Worm (Caenorhabditis elegans): ENCODE data around the gene ugtp-1.

Gene ugtp-1

ce11 chrIII:8765030-8765429, 14.5 kb upstream of the ugtp-1 start:
- TF ChIP-seq B0310.2 (tag; optimal IDR thresholded peaks at IDR 0.05) = no peak
- TF ChIP-seq hmbx-1 (tag; optimal IDR thresholded peaks at IDR 0.05) = no peak
- TF ChIP-seq pes-1 (GFP tag; IDR thresholded peaks at IDR 0.05) = no peak
- TF ChIP-seq flt-1 (GFP tag; IDR thresholded peaks at IDR 0.05) = no peak
- TF ChIP-seq ets-7 (tag; optimal IDR thresholded peaks at IDR 0.05) = no peak
- no peak for TF ChIP-seq hmg-4 (GFP tag; optimal IDR thresholded peaks at IDR 0.05)
- no peak for TF ChIP-seq tra-4 (tag; optimal IDR thresholded peaks at IDR 0.05)
- TF ChIP-seq tbx-37 (GFP tag; conservative IDR thresholded peaks at IDR 0.05) = no peak
- no peak for TF ChIP-seq tbx-11 (GFP tag; IDR thresholded peaks at IDR 0.05)
- no peak for TF ChIP-seq ama-1 (optimal IDR thresholded peaks at IDR 0.05)
- TF ChIP-seq F13C5.2 (tag; optimal IDR thresholded peaks at IDR 0.05) = no peak
- TF ChIP-seq ceh-13 (GFP tag; optimal IDR thresholded peaks at IDR 0.05) = no peak
- no peak for TF ChIP-seq scrt-1 (GFP tag; IDR thresholded peaks at IDR 0.05)
- TF ChIP-seq sea-1 (GFP tag; conservative IDR thresholded peaks at IDR 0.05) = no peak
- no peak for TF ChIP-seq ceh-36 (tag; optimal IDR thresholded peaks at IDR 0.05)
- no peak for TF ChIP-seq aly-1 (tag; optimal IDR thresholded peaks at IDR 0.05)

DNA sequence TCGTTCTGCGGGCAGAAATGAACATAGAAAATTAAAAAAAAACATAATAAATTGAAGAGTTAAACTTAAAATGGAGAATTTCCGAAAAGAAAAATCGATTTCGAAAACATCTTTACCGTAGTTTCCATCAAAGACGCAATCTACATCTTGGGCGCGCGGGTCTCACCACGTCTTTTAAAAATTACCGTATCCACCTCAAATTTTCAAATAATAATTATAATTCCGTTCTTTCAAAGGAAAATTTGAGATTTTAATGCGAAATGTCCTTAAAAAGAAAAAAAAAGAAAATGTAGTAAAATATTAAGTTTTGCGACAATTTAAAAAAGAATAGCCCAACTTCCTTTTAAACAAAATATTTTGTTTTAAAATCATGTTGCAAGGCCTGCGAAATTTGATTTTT, 12.6 kb upstream of the ugtp-1 start:
- no peak for TF ChIP-seq tbx-11 (GFP tag; IDR thresholded peaks at IDR 0.05)
- no peak for TF ChIP-seq scrt-1 (GFP tag; IDR thresholded peaks at IDR 0.05)
- no peak for TF ChIP-seq tra-4 (tag; optimal IDR thresholded peaks at IDR 0.05)
- no peak for TF ChIP-seq pes-1 (GFP tag; IDR thresholded peaks at IDR 0.05)
- no peak for TF ChIP-seq ceh-13 (GFP tag; optimal IDR thresholded peaks at IDR 0.05)
- no peak for TF ChIP-seq B0310.2 (tag; optimal IDR thresholded peaks at IDR 0.05)
- no peak for TF ChIP-seq hmbx-1 (tag; optimal IDR thresholded peaks at IDR 0.05)
- TF ChIP-seq hnd-1 (tag; optimal IDR thresholded peaks at IDR 0.05) = no peak

- TF ChIP-seq hmg-4 (GFP tag; optimal IDR thresholded peaks at IDR 0.05) (no peak), flt-1 (GFP tag; IDR thresholded peaks at IDR 0.05) (no peak), B0310.2 (tag; optimal IDR thresholded peaks at IDR 0.05) (no peak), ets-7 (tag; optimal IDR thresholded peaks at IDR 0.05) (no peak), tra-4 (tag; optimal IDR thresholded peaks at IDR 0.05) (no peak), tbx-37 (GFP tag; conservative IDR thresholded peaks at IDR 0.05) (no peak), hmbx-1 (tag; optimal IDR thresholded peaks at IDR 0.05) (no peak), sea-1 (GFP tag; conservative IDR thresholded peaks at IDR 0.05) (no peak), ama-1 (optimal IDR thresholded peaks at IDR 0.05) (no peak), scrt-1 (GFP tag; IDR thresholded peaks at IDR 0.05) (no peak), tbx-11 (GFP tag; IDR thresholded peaks at IDR 0.05) (no peak), aly-1 (tag; optimal IDR thresholded peaks at IDR 0.05) (no peak), pes-1 (GFP tag; IDR thresholded peaks at IDR 0.05) (no peak), F13C5.2 (tag; optimal IDR thresholded peaks at IDR 0.05) (no peak), ceh-36 (tag; optimal IDR thresholded peaks at IDR 0.05) (no peak), hnd-1 (tag; optimal IDR thresholded peaks at IDR 0.05) (no peak), ceh-13 (GFP tag; optimal IDR thresholded peaks at IDR 0.05) (no peak)
These were observed 11.5 kb upstream of the ugtp-1 start for ce11 chrIII:8762016-8762415.

DNA sequence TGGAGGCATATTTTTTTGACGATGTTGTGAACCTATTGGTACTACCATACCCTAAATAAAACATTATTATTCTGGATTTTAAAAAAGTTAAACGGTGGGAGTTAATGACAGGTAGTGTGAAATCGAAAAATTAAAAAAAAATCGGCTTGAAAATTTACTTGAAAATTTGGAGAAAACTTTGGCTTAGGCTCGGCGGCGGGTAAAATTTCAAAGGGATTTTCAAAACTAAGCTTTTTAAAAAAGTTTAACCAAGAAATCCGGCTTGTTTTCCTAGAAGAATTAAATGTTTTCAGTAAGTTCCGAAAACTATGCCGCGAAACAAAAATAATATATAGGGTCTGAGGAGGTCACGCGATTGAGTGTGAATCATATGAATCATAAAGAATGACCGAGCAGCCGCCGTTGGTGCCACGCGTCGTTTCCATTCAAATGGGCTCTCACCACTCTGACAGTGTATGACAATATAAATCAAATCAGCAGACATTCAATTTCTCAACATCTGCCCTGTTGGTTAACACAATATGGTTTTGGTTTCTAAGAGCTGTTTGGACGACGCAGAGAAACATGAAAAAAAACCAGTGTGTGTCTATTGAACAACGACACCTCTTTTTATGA, 10.6 kb upstream of the ugtp-1 start, which contains the start of gene aak-1:
aak-1 (minus strand) TSS at position 51 of the 615 bp plus-strand sequence.
- TF ChIP-seq ets-7 (tag; optimal IDR thresholded peaks at IDR 0.05) = no peak
- TF ChIP-seq hnd-1 (tag; optimal IDR thresholded peaks at IDR 0.05) = no peak
- no peak for TF ChIP-seq hmbx-1 (tag; optimal IDR thresholded peaks at IDR 0.05)
- no peak for TF ChIP-seq scrt-1 (GFP tag; IDR thresholded peaks at IDR 0.05)
- no peak for TF ChIP-seq pes-1 (GFP tag; IDR thresholded peaks at IDR 0.05)
- TF ChIP-seq B0310.2 (tag; optimal IDR thresholded peaks at IDR 0.05) = no peak
- no peak for TF ChIP-seq ama-1 (optimal IDR thresholded peaks at IDR 0.05)
- no peak for TF ChIP-seq ceh-13 (GFP tag; optimal IDR thresholded peaks at IDR 0.05)
- TF ChIP-seq ceh-36 (tag; optimal IDR thresholded peaks at IDR 0.05) = no peak
- TF ChIP-seq tbx-11 (GFP tag; IDR thresholded peaks at IDR 0.05) = no peak

DNA sequence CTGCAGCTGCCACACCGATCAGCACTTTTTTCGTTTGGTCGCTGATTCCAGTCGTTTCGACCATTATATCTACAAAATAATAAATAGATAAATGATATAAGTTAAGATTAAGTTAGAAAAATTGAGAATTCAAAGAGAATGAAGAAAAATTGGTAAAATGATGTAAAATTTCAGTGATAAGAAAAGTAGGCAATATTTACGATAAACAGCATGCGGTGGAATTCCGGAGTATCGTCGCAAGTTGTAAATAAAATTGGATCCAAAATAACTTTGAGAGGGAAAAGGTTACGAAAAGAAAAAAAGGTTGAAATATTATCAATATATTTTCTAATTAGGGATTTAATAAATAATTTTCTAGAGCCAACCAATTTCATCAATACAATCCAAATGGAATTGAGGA, 4.2 kb upstream of the ugtp-1 start, which contains the start of gene tomm-70:
tomm-70 (minus strand) TSS at position 69 of the 400 bp plus-strand sequence.
- TF ChIP-seq tbx-11 (GFP tag; IDR thresholded peaks at IDR 0.05) = no peak
- no peak for TF ChIP-seq tbx-37 (GFP tag; conservative IDR thresholded peaks at IDR 0.05)
- TF ChIP-seq aly-1 (tag; optimal IDR thresholded peaks at IDR 0.05) = no peak
- TF ChIP-seq ama-1 (optimal IDR thresholded peaks at IDR 0.05) = no peak
- no peak for TF ChIP-seq scrt-1 (GFP tag; IDR thresholded peaks at IDR 0.05)

DNA sequence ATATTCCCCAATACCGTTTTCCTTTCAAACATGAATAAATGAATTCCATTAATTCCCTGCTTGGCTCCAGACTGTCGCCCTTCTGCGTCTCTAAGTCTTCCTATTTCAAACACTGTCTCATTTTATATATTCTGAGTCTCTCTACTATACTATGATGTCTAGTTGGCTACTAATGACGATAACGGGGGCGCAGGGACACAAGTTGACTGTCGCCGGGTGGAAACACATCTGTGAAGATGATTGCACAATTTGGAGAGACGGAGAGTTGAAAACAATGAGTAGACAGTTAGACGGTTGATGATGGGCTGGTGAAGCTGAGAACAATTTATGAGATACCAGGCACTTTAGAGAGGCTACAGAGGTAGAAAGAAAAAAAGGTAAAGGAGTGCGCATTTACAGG, 1.0 kb downstream of the ugtp-1 start, which contains the start of gene sma-2:
sma-2 (plus strand) TSS at position 194 of the 400 bp plus-strand sequence.
- TF ChIP-seq ceh-36 (tag; optimal IDR thresholded peaks at IDR 0.05) (no peak), F13C5.2 (tag; optimal IDR thresholded peaks at IDR 0.05) (no peak), ets-7 (tag; optimal IDR thresholded peaks at IDR 0.05) (no peak), aly-1 (tag; optimal IDR thresholded peaks at IDR 0.05) (no peak), hnd-1 (tag; optimal IDR thresholded peaks at IDR 0.05) (no peak), hmbx-1 (tag; optimal IDR thresholded peaks at IDR 0.05) (no peak), ama-1 (optimal IDR thresholded peaks at IDR 0.05) (no peak), pes-1 (GFP tag; IDR thresholded peaks at IDR 0.05) (no peak), scrt-1 (GFP tag; IDR thresholded peaks at IDR 0.05) (no peak), flt-1 (GFP tag; IDR thresholded peaks at IDR 0.05) (no peak), sea-1 (GFP tag; conservative IDR thresholded peaks at IDR 0.05) (no peak), hmg-4 (GFP tag; optimal IDR thresholded peaks at IDR 0.05) (no peak), tra-4 (tag; optimal IDR thresholded peaks at IDR 0.05) (no peak), ceh-13 (GFP tag; optimal IDR thresholded peaks at IDR 0.05) (no peak), tbx-11 (GFP tag; IDR thresholded peaks at IDR 0.05) (no peak), tbx-37 (GFP tag; conservative IDR thresholded peaks at IDR 0.05) (no peak), B0310.2 (tag; optimal IDR thresholded peaks at IDR 0.05) (no peak)

- TF ChIP-seq tbx-37 (GFP tag; conservative IDR thresholded peaks at IDR 0.05) = no peak
- TF ChIP-seq F13C5.2 (tag; optimal IDR thresholded peaks at IDR 0.05) = no peak
- TF ChIP-seq hmg-4 (GFP tag; optimal IDR thresholded peaks at IDR 0.05) = no peak
- TF ChIP-seq ceh-13 (GFP tag; optimal IDR thresholded peaks at IDR 0.05) = no peak
- TF ChIP-seq ceh-36 (tag; optimal IDR thresholded peaks at IDR 0.05) = no peak
- TF ChIP-seq tbx-11 (GFP tag; IDR thresholded peaks at IDR 0.05) = no peak
- TF ChIP-seq pes-1 (GFP tag; IDR thresholded peaks at IDR 0.05) = no peak
- no peak for TF ChIP-seq aly-1 (tag; optimal IDR thresholded peaks at IDR 0.05)
- TF ChIP-seq tra-4 (tag; optimal IDR thresholded peaks at IDR 0.05) = no peak
These were observed 1.9 kb downstream of the ugtp-1 start for ce11 chrIII:8748620-8749019.

Data from whole organism, early embryonic.